Worm (Caenorhabditis elegans): ENCODE data around the gene fbxa-36.

ce11 chrIII:1326490-1326889 is 33.5 kb upstream of the fbxa-36 start, which contains the start of gene Y82E9BL.18:
- TF ChIP-seq elt-3 (tag; optimal IDR thresholded peaks at IDR 0.05), result no peak
- no peak for TF ChIP-seq aly-2 (tag; optimal IDR thresholded peaks at IDR 0.05)
- no peak for TF ChIP-seq unc-62 (GFP tag; optimal IDR thresholded peaks at IDR 0.05)
- no peak for TF ChIP-seq ama-1 (optimal IDR thresholded peaks at IDR 0.05)
- TF ChIP-seq lin-15B (tag; optimal IDR thresholded peaks at IDR 0.05), result no peak
- TF ChIP-seq nhr-237 (tag; optimal IDR thresholded peaks at IDR 0.05), result no peak
- TF ChIP-seq snpc-4 (tag; optimal IDR thresholded peaks at IDR 0.05), result no peak
- no peak for TF ChIP-seq R02D3.7 (tag; optimal IDR thresholded peaks at IDR 0.05)
- no peak for TF ChIP-seq elt-2 (tag; optimal IDR thresholded peaks at IDR 0.05)

Data from whole organism, L3 larva.